Worm (Caenorhabditis elegans): Measurements from ENCODE around the gene Y61A9LA.12.
"Not testable (repeated sequence)": the region's sequence is repeated elsewhere in the genome, so short reads cannot be mapped to it uniquely, and the experiment has no call there.

Gene Y61A9LA.12

DNA sequence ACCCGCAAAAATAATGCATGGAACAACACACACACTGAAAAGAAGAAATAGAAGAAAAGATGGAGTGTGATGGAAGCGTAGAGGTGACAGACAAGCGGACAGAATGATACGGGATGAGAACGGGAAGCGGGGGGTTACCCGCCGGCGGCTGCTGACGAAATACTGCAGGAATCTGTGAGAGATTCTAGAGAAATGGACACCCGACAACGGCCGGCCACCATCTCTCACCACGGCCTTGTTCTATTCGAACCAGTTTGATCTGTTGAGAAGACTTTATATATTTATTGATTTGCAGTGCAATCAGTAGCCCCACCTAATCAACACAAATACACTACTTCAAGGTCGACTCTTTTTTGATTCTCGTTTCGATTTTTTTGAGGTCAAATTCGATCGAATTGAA is 3.2 kb upstream of the Y61A9LA.12 start (continued):
- peak; percentile 60 for TF ChIP-seq nhr-77 (tag; optimal IDR thresholded peaks at IDR 0.05)

DNA sequence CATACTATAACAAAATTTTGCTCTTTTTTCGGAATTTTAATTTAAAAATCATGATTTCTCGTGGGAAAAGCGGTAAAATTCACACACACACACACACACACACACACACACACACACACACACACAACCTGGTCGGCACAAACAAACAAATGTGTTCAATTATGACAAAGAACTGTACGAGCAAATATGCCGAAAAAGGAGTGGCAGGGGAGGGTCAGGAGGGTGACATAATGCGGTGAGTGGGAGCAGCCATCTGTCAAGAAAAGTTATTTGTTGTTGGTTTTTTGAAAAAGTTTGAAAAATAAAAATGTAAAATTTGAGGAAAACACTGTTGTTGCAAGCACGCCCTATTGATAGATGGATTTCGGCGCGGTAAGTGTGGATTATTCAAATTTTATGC is 1.8 kb upstream of the Y61A9LA.12 start:
- no peak for TF ChIP-seq daf-16 (GFP tag; optimal IDR thresholded peaks at IDR 0.05)
- peak; percentile 70 for TF ChIP-seq daf-16 (tag; optimal IDR thresholded peaks at IDR 0.05)
- no peak for TF ChIP-seq ama-1 (optimal IDR thresholded peaks at IDR 0.05)
- TF ChIP-seq R02D3.7 (tag; optimal IDR thresholded peaks at IDR 0.05): no peak

DNA sequence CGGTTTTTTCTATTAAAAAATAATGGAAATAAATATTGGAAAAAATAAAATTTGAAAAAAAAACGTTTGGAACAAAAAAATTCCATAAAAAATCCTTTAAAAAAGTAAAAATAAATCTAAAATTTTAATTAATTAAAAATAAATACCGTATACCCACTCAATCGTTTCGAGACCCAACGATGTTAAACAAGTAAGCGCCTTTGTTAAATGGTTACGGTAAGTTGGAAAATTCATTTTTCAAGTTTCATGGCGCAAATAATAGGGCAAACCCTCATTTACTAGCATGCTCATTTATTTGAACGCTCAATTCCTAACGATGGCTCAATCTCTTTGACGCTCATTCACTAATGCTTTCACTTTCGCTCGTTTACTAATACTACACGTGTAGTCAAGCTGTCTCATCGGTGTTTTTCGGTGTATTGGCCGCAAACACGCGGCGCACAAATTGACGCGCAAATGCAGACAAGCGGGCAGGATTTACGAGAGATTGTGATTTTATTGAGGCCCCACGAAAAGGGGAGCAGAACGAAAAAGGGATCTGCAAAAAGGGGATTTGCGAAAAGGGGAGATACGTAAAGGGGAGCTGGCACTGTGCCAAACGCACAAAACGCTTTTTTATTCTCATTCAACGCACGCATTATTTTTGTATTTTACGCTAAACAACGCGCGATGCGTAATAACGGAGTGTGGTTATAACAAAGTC is 1.1 kb upstream of the Y61A9LA.12 start:
- TF ChIP-seq F37D6.2 (tag; optimal IDR thresholded peaks at IDR 0.05) (peak; percentile 0), F49E8.2 (tag; optimal IDR thresholded peaks at IDR 0.05; ENCODE audit: borderline replicate concordance) (peak; percentile 56), dmd-9 (GFP tag; IDR thresholded peaks at IDR 0.05) (peak; percentile 44; the same call in 1 of the 2 replicates), ctbp-1 (GFP tag; IDR thresholded peaks at IDR 0.05) (0 out of 2 replicates have a peak, but pooled peaks have one; percentile 66), lsy-2 (tag; optimal IDR thresholded peaks at IDR 0.05) (peak in 1 of 2 experiments; percentile 36), mes-2 (tag; optimal IDR thresholded peaks at IDR 0.05; ENCODE audit: poor library complexity, severe bottlenecking) (peak; percentile 61), ceh-20 (GFP tag; IDR thresholded peaks at IDR 0.05) (peak; percentile 19; the same call in 1 of the 2 replicates), hmg-1.1 (GFP tag; IDR thresholded peaks at IDR 0.05) (peak; percentile 31; the same call in 1 of the 2 replicates), dmd-6 (GFP tag; IDR thresholded peaks at IDR 0.05) (0 out of 2 replicates have a peak, but pooled peaks have one; percentile 19), arid-1 (GFP tag; conservative IDR thresholded peaks at IDR 0.05) (0 out of 2 replicates have a peak, but pooled peaks have one; percentile 12)

DNA sequence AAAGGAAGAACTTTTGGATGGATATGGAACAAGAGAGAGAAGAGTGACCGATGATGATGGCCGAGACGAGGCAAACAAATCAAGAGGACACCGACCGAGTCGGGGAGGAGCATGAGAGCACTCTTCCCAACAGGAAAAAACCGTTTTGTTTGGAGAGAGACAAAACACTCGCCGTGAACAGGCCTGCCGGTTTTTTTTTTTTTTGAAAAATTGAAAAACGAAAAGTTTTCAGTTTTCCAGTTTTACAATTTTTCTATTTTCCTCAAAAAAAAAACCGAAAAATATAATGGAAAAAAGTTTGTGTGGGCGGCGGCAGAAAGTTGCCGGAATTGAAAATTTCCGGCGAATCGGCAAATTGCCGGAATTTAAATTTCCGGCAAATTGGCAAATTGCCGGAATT is 6.0 kb downstream of the Y61A9LA.12 start, which contains the start of gene Y61A9LA.7:
Gene Y61A9LA.7, minus strand, starts transcription at position 101 of the 400 bp plus-strand sequence.
- no peak for TF ChIP-seq ZK546.5 (tag; optimal IDR thresholded peaks at IDR 0.05)
- no peak for TF ChIP-seq zfp-2 (tag; optimal IDR thresholded peaks at IDR 0.05)
- peak in 1 of 2 experiments; percentile 37 for TF ChIP-seq unc-62 (GFP tag; optimal IDR thresholded peaks at IDR 0.05 in 1 of 2)
- TF ChIP-seq unc-62 (tag; optimal IDR thresholded peaks at IDR 0.05): no peak
- no peak for TF ChIP-seq nhr-42 (GFP tag; IDR thresholded peaks at IDR 0.05)
- no peak for TF ChIP-seq nhr-48 (tag; optimal IDR thresholded peaks at IDR 0.05)
- TF ChIP-seq jun-1 (tag; optimal IDR thresholded peaks at IDR 0.05): no peak
- no peak for TF ChIP-seq pha-4 (GFP tag; IDR thresholded peaks at IDR 0.05)
- TF ChIP-seq pha-4 (tag; optimal IDR thresholded peaks at IDR 0.05): no peak

DNA sequence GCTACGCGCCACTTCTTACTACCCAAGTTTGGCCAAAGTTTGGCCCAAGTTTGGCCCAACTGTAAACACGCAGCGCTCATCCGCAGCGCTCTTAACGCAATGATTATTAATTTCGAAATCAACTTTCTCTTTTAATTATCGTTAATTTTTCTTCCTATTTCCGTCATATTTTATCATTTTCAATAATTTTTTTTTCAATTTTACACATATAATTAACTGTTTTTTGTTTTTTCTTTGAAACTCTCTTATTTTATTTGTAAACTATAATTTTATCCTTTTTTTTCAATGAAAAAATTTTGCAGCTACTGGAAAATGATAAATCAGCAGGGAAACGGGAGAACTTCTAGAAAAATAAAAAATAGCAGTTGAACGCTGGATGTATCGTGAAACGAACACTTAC is 6.8 kb downstream of the Y61A9LA.12 start, which contains the start of gene Y61A9LA.4:
Gene Y61A9LA.4, plus strand, starts transcription at position 301 of the 400 bp plus-strand sequence.
- TF ChIP-seq tag-97 (GFP tag; IDR thresholded peaks at IDR 0.05); mes-2 (tag; optimal IDR thresholded peaks at IDR 0.05; ENCODE audit: poor library complexity, severe bottlenecking); F49E8.2 (tag; optimal IDR thresholded peaks at IDR 0.05; ENCODE audit: borderline replicate concordance): not testable (repeated sequence)

DNA sequence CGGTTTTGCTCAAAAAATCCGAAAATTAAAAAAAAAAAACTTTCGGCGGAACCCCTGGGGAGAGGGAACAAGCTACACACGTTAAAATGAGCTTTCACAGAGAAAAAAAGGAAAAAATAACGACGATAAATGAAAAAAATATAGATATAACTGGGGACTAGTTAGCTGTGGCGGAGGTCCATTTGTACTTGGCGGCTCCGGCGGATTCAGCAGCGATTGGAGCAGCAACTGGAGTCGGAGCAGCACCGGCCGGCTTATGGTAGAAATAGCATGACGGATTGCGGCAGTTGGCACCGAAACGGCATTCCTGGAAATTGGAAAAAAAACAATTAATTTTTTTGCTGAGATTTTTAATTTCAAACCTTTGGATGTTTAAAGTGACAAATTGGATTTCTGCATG is 8.8 kb downstream of the Y61A9LA.12 start:
- TF ChIP-seq set-16 (GFP tag; IDR thresholded peaks at IDR 0.05): 0 out of 2 replicates have a peak, but pooled peaks have one; percentile 34
- TF ChIP-seq aha-1 (tag): peak; percentile 75
- TF ChIP-seq arid-1 (GFP tag; conservative IDR thresholded peaks at IDR 0.05): no peak
- no peak for TF ChIP-seq unc-130 (GFP tag; optimal IDR thresholded peaks at IDR 0.05)
- no peak for TF ChIP-seq nhr-10 (tag; optimal IDR thresholded peaks at IDR 0.05)
